Worm (Caenorhabditis elegans) whole organism, L3 larva: ENCODE measurements around the gene sel-2.

ENCODE experiments used
- egl-27 ChIP-seq: sonication (generic microtip); optimal IDR thresholded peaks from 4 replicates; lab custom pipeline; 2017; ENCODE audit warnings: missing biosample characterization, missing genetic modification reagents, missing genetic modification characterization
- elt-2 ChIP-seq: sonication (generic microtip); optimal IDR thresholded peaks from 2 replicates; lab custom pipeline; 2016; ENCODE audit warnings: missing genetic modification reagents, mild to moderate bottlenecking, missing genetic modification characterization, missing compliant biosample characterization
- lin-39 ChIP-seq: fragments of 150-350 bp; optimal IDR thresholded peaks from 2 replicates; lab custom pipeline; 2018; ENCODE audit warnings: missing biosample characterization, missing genetic modification reagents, missing genetic modification characterization
- nhr-12 ChIP-seq: fragments of 150-350 bp; optimal IDR thresholded peaks from 2 replicates; lab custom pipeline; 2014; ENCODE audit warnings: missing biosample characterization, missing genetic modification characterization
- pha-4 ChIP-seq: fragments of 150-350 bp; optimal IDR thresholded peaks from 2 replicates; lab custom pipeline; 2014; ENCODE audit warnings: missing biosample characterization, missing genetic modification reagents, missing genetic modification characterization
- unc-39 ChIP-seq: sonication (generic microtip); optimal IDR thresholded peaks from 4 replicates; lab custom pipeline; 2017; ENCODE audit warnings: missing biosample characterization, missing genetic modification characterization
- unc-62 ChIP-seq: fragments of 150-350 bp; sonication (generic microtip); optimal IDR thresholded peaks from 4 replicates; lab custom pipeline; 2014; ENCODE audit warnings: missing biosample characterization, missing genetic modification reagents, missing genetic modification characterization
- ztf-11 ChIP-seq: fragments of 150-350 bp; optimal IDR thresholded peaks from 2 replicates; lab custom pipeline; 2014; ENCODE audit warnings: missing biosample characterization, missing genetic modification characterization

ce11 chrIII:4551963-4552362, 60.2 kb downstream of the sel-2 start:
- TF ChIP-seq unc-39 (tag; lab: Kevin White, UChicago) (no peak), ztf-11 (tag; lab: Kevin White, UChicago) (no peak), unc-62 (GFP tag; lab: Kevin White, UChicago) (no peak), pha-4 (tag; lab: Kevin White, UChicago) (peak; percentile 94), egl-27 (tag; lab: Kevin White, UChicago) (no peak), nhr-12 (no peak), lin-39 (tag; lab: Kevin White, UChicago) (peak; percentile 87), elt-2 (tag; lab: Kevin White, UChicago) (peak; percentile 80)
